Worm (Caenorhabditis elegans) whole organism, L1 larva: ENCODE results near the gene nep-13.

Experiments used
- C04F5.9 ChIP-seq: sonication (generic microtip); optimal IDR thresholded peaks from 2 replicates; lab custom pipeline; 2016; ENCODE audit warnings: missing genetic modification characterization, missing compliant biosample characterization
- C16A3.4 ChIP-seq: fragments of 150-350 bp; optimal IDR thresholded peaks from 2 replicates; lab custom pipeline; 2014; ENCODE audit warnings: missing biosample characterization, missing genetic modification characterization
- C34B4.2 ChIP-seq: sonication (generic microtip); optimal IDR thresholded peaks from 2 replicates; lab custom pipeline; 2017; ENCODE audit warnings: mild to moderate bottlenecking, missing genetic modification characterization, missing compliant biosample characterization
- blmp-1 ChIP-seq: fragments of 150-350 bp; optimal IDR thresholded peaks from 2 replicates; lab custom pipeline; 2014; ENCODE audit warnings: missing biosample characterization, missing genetic modification characterization
- ceh-82 ChIP-seq, 3 experiments: fragments of 150-350 bp in 1 of 3; sonication (generic microtip) in 2 of 3; optimal IDR thresholded peaks; 2 replicates each; lab custom pipeline; 2014 to 2017; ENCODE audit warnings: missing biosample characterization in 3 of 3, missing genetic modification characterization in 3 of 3
- ceh-88 ChIP-seq: fragments of 200-800 bp; sonication (Bioruptor generic); IDR thresholded peaks from 2 replicates; pipeline ENCODE4 v1.3.6; 2022; ENCODE audit warnings: missing genetic modification characterization, missing compliant biosample characterization
- efl-1 ChIP-seq, 4 experiments: fragments of 150-350 bp; optimal IDR thresholded peaks in 3 of 4; peaks in 1 of 4; 1 replicate in 1 of 4; 2 replicates in 3 of 4; lab custom pipeline; 2014; ENCODE audit warnings: missing biosample characterization in 2 of 4, missing genetic modification characterization in 2 of 4, missing genetic modification reagents in 2 of 4
- egl-13 ChIP-seq: sonication (generic microtip); optimal IDR thresholded peaks from 2 replicates; lab custom pipeline; 2016; ENCODE audit warnings: missing genotype, missing genetic modification reagents, missing genetic modification characterization, missing compliant biosample characterization
- ets-5 ChIP-seq: fragments of 200-800 bp; sonication (Bioruptor generic); IDR thresholded peaks from 2 replicates; pipeline ENCODE4 v1.3.6; 2022; ENCODE audit warnings: missing genetic modification characterization, missing compliant biosample characterization
- fkh-8 ChIP-seq: sonication (generic microtip); optimal IDR thresholded peaks from 2 replicates; lab custom pipeline; 2016; ENCODE audit warnings: mild to moderate bottlenecking, missing genetic modification characterization, missing compliant biosample characterization
- fos-1 ChIP-seq: fragments of 150-350 bp; optimal IDR thresholded peaks from 2 replicates; lab custom pipeline; 2014; ENCODE audit warnings: missing biosample characterization, missing genetic modification characterization
- hlh-17 ChIP-seq: fragments of 200-800 bp; sonication (Bioruptor generic); optimal IDR thresholded peaks from 2 replicates; lab custom pipeline; 2018; ENCODE audit warnings: missing genetic modification characterization, mild to moderate bottlenecking, missing compliant biosample characterization, moderate library complexity, borderline replicate concordance
- hpl-2 ChIP-seq: fragments of 150-350 bp; optimal IDR thresholded peaks from 2 replicates; lab custom pipeline; 2014; ENCODE audit warnings: missing biosample characterization, missing genetic modification reagents, missing genetic modification characterization
- irx-1 ChIP-seq: sonication (generic microtip); optimal IDR thresholded peaks from 2 replicates; lab custom pipeline; 2016; ENCODE audit warnings: missing genetic modification characterization, missing compliant biosample characterization
- jun-1 ChIP-seq: fragments of 150-350 bp; optimal IDR thresholded peaks from 2 replicates; lab custom pipeline; 2014; ENCODE audit warnings: missing biosample characterization, missing genetic modification reagents, missing genetic modification characterization
- lin-14 ChIP-seq: fragments of 200-800 bp; sonication (Bioruptor generic); optimal IDR thresholded peaks from 2 replicates; lab custom pipeline; 2018; ENCODE audit warnings: mild to moderate bottlenecking, missing genetic modification characterization, moderate library complexity, missing compliant biosample characterization
- lin-15B ChIP-seq: fragments of 150-350 bp; sonication (generic microtip); optimal IDR thresholded peaks from 3 replicates; lab custom pipeline; 2014; ENCODE audit warnings: missing biosample characterization, missing genetic modification characterization
- lsy-2 ChIP-seq, 2 experiments: fragments of 150-350 bp; optimal IDR thresholded peaks; 2 replicates each; lab custom pipeline; 2014; ENCODE audit warnings: missing biosample characterization in 2 of 2, missing genetic modification characterization in 2 of 2
- mdl-1 ChIP-seq, 2 experiments: fragments of 150-350 bp; optimal IDR thresholded peaks; 2 replicates each; lab custom pipeline; 2014 to 2017; ENCODE audit warnings: missing biosample characterization in 2 of 2, missing genetic modification characterization in 2 of 2, inconsistent platforms in 1 of 2
- nhr-19 ChIP-seq: fragments of 200-800 bp; sonication (Bioruptor generic); conservative IDR thresholded peaks from 2 replicates; pipeline ENCODE4 v1.3.6; 2022; ENCODE audit warnings: missing genetic modification characterization, missing compliant biosample characterization
- nhr-20 ChIP-seq: sonication (generic microtip); optimal IDR thresholded peaks from 2 replicates; lab custom pipeline; 2016; ENCODE audit warnings: mild to moderate bottlenecking, missing genetic modification characterization, missing compliant biosample characterization
- nhr-28 ChIP-seq: fragments of 150-350 bp; optimal IDR thresholded peaks from 2 replicates; lab custom pipeline; 2014; ENCODE audit warnings: missing biosample characterization, missing genetic modification characterization
- nhr-47 ChIP-seq: sonication (generic microtip); optimal IDR thresholded peaks from 2 replicates; lab custom pipeline; 2016; ENCODE audit warnings: mild to moderate bottlenecking, missing genetic modification characterization, moderate library complexity, missing compliant biosample characterization
- nhr-71 ChIP-seq: sonication (generic microtip); optimal IDR thresholded peaks from 2 replicates; lab custom pipeline; 2016; ENCODE audit warnings: mild to moderate bottlenecking, missing genetic modification characterization, moderate library complexity, missing compliant biosample characterization
- nhr-76 ChIP-seq: sonication (generic microtip); optimal IDR thresholded peaks from 2 replicates; lab custom pipeline; 2017; ENCODE audit warnings: missing biosample characterization, missing genetic modification characterization
- nhr-84 ChIP-seq: sonication (generic microtip); optimal IDR thresholded peaks from 2 replicates; lab custom pipeline; 2017; ENCODE audit warnings: missing biosample characterization, missing genetic modification characterization
- nhr-85 ChIP-seq: sonication (generic microtip); peaks from one replicate; lab custom pipeline; 2016; ENCODE audit warnings: missing genetic modification characterization, inconsistent platforms, missing compliant biosample characterization
- snpc-4 ChIP-seq: fragments of 150-350 bp; optimal IDR thresholded peaks from 2 replicates; lab custom pipeline; 2014; ENCODE audit warnings: missing biosample characterization, missing genetic modification characterization
- swsn-7 ChIP-seq: sonication (generic microtip); optimal IDR thresholded peaks from 2 replicates; lab custom pipeline; 2016; ENCODE audit warnings: missing genetic modification characterization, missing compliant biosample characterization
- tbx-2 ChIP-seq: sonication (generic microtip); optimal IDR thresholded peaks from 2 replicates; lab custom pipeline; 2016; ENCODE audit warnings: missing genetic modification characterization, missing compliant biosample characterization
- unc-130 ChIP-seq: fragments of 150-350 bp; optimal IDR thresholded peaks from 2 replicates; lab custom pipeline; 2017; ENCODE audit warnings: missing biosample characterization, missing genetic modification characterization, inconsistent platforms
- unc-62 ChIP-seq: fragments of 150-350 bp; optimal IDR thresholded peaks from 2 replicates; lab custom pipeline; 2014; ENCODE audit warnings: missing biosample characterization, missing genetic modification reagents, missing genetic modification characterization
- unc-86 ChIP-seq: sonication (generic microtip); optimal IDR thresholded peaks from 2 replicates; lab custom pipeline; 2016; ENCODE audit warnings: missing genetic modification characterization, missing compliant biosample characterization
- unc-98 ChIP-seq: fragments of 200-800 bp; sonication (Bioruptor generic); IDR thresholded peaks from 2 replicates; pipeline ENCODE4 v1.3.6; 2022; ENCODE audit warnings: missing genetic modification characterization, missing compliant biosample characterization
- xbp-1 ChIP-seq: sonication (generic microtip); optimal IDR thresholded peaks from 2 replicates; lab custom pipeline; 2016; ENCODE audit warnings: missing genetic modification characterization, missing compliant biosample characterization
- zag-1 ChIP-seq: fragments of 150-350 bp; optimal IDR thresholded peaks from 2 replicates; lab custom pipeline; 2014; ENCODE audit warnings: missing biosample characterization, missing genetic modification characterization
- zip-4 ChIP-seq: fragments of 200-800 bp; sonication (Bioruptor generic); optimal IDR thresholded peaks from 2 replicates; lab custom pipeline; 2018; ENCODE audit warnings: mild to moderate bottlenecking, missing genetic modification characterization, moderate library complexity, missing compliant biosample characterization

Gene nep-13

DNA sequence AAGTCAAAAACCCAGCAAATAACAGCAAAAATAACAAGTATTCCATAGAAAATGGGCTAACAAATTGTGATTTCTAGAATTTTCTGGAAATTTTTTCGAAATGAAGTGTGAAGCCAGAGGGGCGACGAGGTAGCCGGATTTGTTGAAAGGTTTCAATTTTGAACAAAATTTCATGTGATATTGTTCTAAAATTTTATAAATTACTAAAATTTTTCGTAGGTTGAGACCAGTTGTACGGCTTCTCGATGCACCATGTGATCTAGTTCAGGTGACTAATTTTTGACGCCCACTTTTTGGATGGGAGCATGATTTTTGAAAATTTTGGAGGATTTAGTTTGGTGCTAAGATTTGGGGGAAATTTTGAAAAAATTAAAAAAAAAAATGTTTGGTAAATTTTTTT is 23.2 kb upstream of the nep-13 start, which contains the start of gene gcy-19:
Gene gcy-19 (minus strand): TSS at position 101 of the 400 bp plus-strand sequence.
- TF ChIP-seq snpc-4 (no peak), jun-1 (tag; lab: Kevin White, UChicago) (no peak), lin-15B (tag; lab: Kevin White, UChicago) (no peak), unc-86 (tag; lab: Kevin White, UChicago) (no peak), unc-62 (no peak), blmp-1 (tag; lab: Kevin White, UChicago) (no peak), ceh-82 (tag; optimal IDR thresholded peaks at IDR 0.05; lab: Kevin White, UChicago) (no peak), unc-130 (tag; lab: Kevin White, UChicago) (no peak), lsy-2 (tag; optimal IDR thresholded peaks at IDR 0.05; lab: Kevin White, UChicago) (no peak), nhr-76 (no peak), irx-1 (tag; lab: Kevin White, UChicago) (no peak), nhr-84 (no peak), nhr-47 (no peak), ets-5 (GFP tag; lab: Robert Waterston, UW) (no peak), zip-4 (GFP tag; lab: Kevin White, UChicago) (no peak), xbp-1 (tag; lab: Kevin White, UChicago) (no peak), unc-98 (GFP tag; lab: Robert Waterston, UW) (no peak), nhr-19 (GFP tag; lab: Robert Waterston, UW) (no peak), hlh-17 (GFP tag; lab: Kevin White, UChicago) (no peak), zag-1 (tag; lab: Kevin White, UChicago) (no peak)

DNA sequence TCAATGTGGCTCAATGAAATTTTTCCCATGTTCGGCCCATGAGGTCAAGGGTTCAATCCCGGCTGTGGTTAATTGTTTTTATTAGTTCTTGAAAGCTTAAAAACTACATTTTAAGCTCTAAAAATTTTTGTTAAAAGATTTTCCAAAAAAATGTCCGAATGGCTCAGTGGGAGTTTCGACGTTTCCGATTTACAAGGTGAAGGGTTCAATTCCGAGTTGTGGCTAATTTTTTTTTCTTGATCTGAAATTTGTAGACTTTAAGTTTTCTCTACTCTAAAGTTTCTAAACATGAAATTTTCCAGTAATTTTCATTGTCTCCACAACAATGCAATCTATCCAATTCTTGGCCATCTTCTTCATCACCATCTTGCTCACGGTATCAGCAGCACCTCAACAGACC is 19.9 kb upstream of the nep-13 start, which contains the start of gene F02E11.2:
Gene F02E11.2 (plus strand): TSS at position 301 of the 400 bp plus-strand sequence.
- TF ChIP-seq nhr-19 (GFP tag; lab: Robert Waterston, UW) = no peak
- no peak for TF ChIP-seq egl-13 (tag; lab: Kevin White, UChicago)
- TF ChIP-seq, all 84 proteins: peak for 0

- TF ChIP-seq hlh-17 (GFP tag; lab: Kevin White, UChicago) = no peak
- no peak for TF ChIP-seq hpl-2
- TF ChIP-seq mdl-1 (tag; optimal IDR thresholded peaks at IDR 0.05; lab: Kevin White, UChicago) = no peak
- TF ChIP-seq snpc-4 = no peak
- TF ChIP-seq C04F5.9 (tag; lab: Kevin White, UChicago) = no peak
- TF ChIP-seq irx-1 (tag; lab: Kevin White, UChicago) = no peak
- no peak for TF ChIP-seq swsn-7 (tag; lab: Kevin White, UChicago)
- TF ChIP-seq fos-1 (tag; lab: Kevin White, UChicago) = no peak
- TF ChIP-seq nhr-28 = no peak
- no peak for TF ChIP-seq nhr-85 (tag; lab: Kevin White, UChicago)
- no peak for TF ChIP-seq efl-1 (optimal IDR thresholded peaks at IDR 0.05; lab: Kevin White, UChicago)
- no peak for TF ChIP-seq efl-1 (GFP tag; optimal IDR thresholded peaks at IDR 0.05 in 1 of 2; lab: Kevin White, UChicago)
- TF ChIP-seq lin-14 (GFP tag; lab: Kevin White, UChicago) = no peak
- TF ChIP-seq nhr-84 = no peak
- no peak for TF ChIP-seq C34B4.2
- TF ChIP-seq ceh-88 (GFP tag; lab: Robert Waterston, UW) = no peak
- no peak for TF ChIP-seq tbx-2 (tag; lab: Kevin White, UChicago)
- TF ChIP-seq C16A3.4 (tag; lab: Kevin White, UChicago) = no peak
- TF ChIP-seq blmp-1 (tag; lab: Kevin White, UChicago) = no peak
- no peak for TF ChIP-seq nhr-20
- TF ChIP-seq nhr-71 (tag; lab: Kevin White, UChicago) = no peak
These were observed 17.7 kb upstream of the nep-13 start for ce11 chrII:3264704-3265103.

DNA sequence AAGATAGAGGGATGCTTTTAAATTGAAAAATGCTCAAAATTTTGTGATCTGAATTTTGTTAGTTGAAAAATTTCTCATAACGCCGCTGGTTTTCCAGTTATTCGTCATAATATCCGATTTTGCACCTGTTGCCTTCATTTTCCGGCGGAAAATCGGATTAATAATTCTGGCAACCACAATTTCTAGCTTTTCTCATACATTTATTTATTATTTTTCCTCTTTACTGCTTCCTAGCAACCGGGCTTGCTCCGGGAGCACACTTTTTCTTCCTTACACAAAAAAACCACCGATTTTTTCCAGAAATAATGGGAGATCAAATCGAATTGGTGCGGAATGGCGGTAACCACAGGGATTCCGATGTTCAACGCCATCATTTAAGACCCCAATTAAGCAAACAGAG is 15.1 kb upstream of the nep-13 start, which contains the start of gene F02E11.7:
Gene F02E11.7 (plus strand): TSS at position 301 of the 400 bp plus-strand sequence.
- TF ChIP-seq fkh-8 (tag; lab: Kevin White, UChicago) (peak; percentile 11), egl-13 (tag; lab: Kevin White, UChicago) (no peak)
- TF ChIP-seq, all 84 proteins: peak for 1
